Fruit fly (Drosophila melanogaster) whole organism, adult: ENCODE data around the gene CG31098.

Experiments
- CG11617 ChIP-seq: fragments of 200-800 bp; sonication (Bioruptor generic); optimal IDR thresholded peaks from 2 replicates; lab custom pipeline; 2017; ENCODE audit warnings: mild to moderate bottlenecking, missing biosample characterization, missing genetic modification reagents, missing genetic modification characterization
- CG12768 ChIP-seq: fragments of 200-800 bp; sonication (Bioruptor generic); optimal IDR thresholded peaks from 2 replicates; lab custom pipeline; 2017; ENCODE audit warnings: missing biosample characterization, missing genetic modification characterization, mild to moderate bottlenecking, moderate library complexity, missing genetic modification reagents
- CG14711 ChIP-seq: fragments of 200-800 bp; sonication (Bioruptor generic); optimal IDR thresholded peaks from 2 replicates; lab custom pipeline; 2018; ENCODE audit warnings: missing biosample characterization, mild to moderate bottlenecking, missing genetic modification characterization, moderate library complexity
- CG1620 ChIP-seq: fragments of 200-800 bp; sonication (Bioruptor generic); optimal IDR thresholded peaks from 2 replicates; lab custom pipeline; 2016; ENCODE audit warnings: missing biosample characterization, missing genetic modification characterization
- CG33017 ChIP-seq: fragments of 200-800 bp; sonication (Bioruptor generic); optimal IDR thresholded peaks from 2 replicates; lab custom pipeline; 2018; ENCODE audit warnings: missing biosample characterization, mild to moderate bottlenecking, missing genetic modification characterization, moderate library complexity
- CG5204 ChIP-seq: fragments of 200-800 bp; sonication (Bioruptor generic); optimal IDR thresholded peaks from 2 replicates; lab custom pipeline; 2016; ENCODE audit warnings: missing biosample characterization, missing genetic modification characterization
- CG7045 ChIP-seq: fragments of 200-800 bp; sonication (Bioruptor generic); optimal IDR thresholded peaks from 2 replicates; lab custom pipeline; 2017; ENCODE audit warnings: missing biosample characterization, mild to moderate bottlenecking, missing genetic modification characterization
- CG7101 ChIP-seq: fragments of 200-800 bp; sonication (Bioruptor generic); optimal IDR thresholded peaks from 2 replicates; lab custom pipeline; 2018; ENCODE audit warnings: missing biosample characterization, mild to moderate bottlenecking, missing genetic modification characterization, moderate library complexity
- Clk ChIP-seq: fragments of 200-800 bp; sonication (Bioruptor generic); optimal IDR thresholded peaks from 2 replicates; lab custom pipeline; 2017; ENCODE audit warnings: missing biosample characterization, missing genetic modification characterization
- Crg-1 ChIP-seq: fragments of 200-800 bp; sonication (Bioruptor generic); optimal IDR thresholded peaks from 2 replicates; lab custom pipeline; 2016; ENCODE audit warnings: missing biosample characterization, missing genetic modification characterization
- Hr96 ChIP-seq: fragments of 200-800 bp; sonication (Bioruptor generic); optimal IDR thresholded peaks from 2 replicates; lab custom pipeline; 2016; ENCODE audit warnings: missing biosample characterization, missing genetic modification characterization
- Mnt ChIP-seq: fragments of 200-800 bp; sonication (Bioruptor generic); optimal IDR thresholded peaks from 2 replicates; lab custom pipeline; 2016; ENCODE audit warnings: missing biosample characterization, mild to moderate bottlenecking, missing genetic modification characterization
- bab1 ChIP-seq: fragments of 200-800 bp; sonication (Bioruptor generic); optimal IDR thresholded peaks from 3 replicates; lab custom pipeline; 2019; ENCODE audit warnings: missing biosample characterization, mild to moderate bottlenecking, missing genetic modification characterization, moderate library complexity
- cic ChIP-seq: fragments of 200-800 bp; sonication (Bioruptor generic); optimal IDR thresholded peaks from 2 replicates; lab custom pipeline; 2017; ENCODE audit warnings: missing biosample characterization, mild to moderate bottlenecking, missing genetic modification characterization, moderate library complexity
- cnc ChIP-seq, 2 experiments: fragments of >200 bp; optimal IDR thresholded peaks; 2 replicates each; lab custom pipeline; 2017
- kay ChIP-seq: fragments of 200-800 bp; sonication (Bioruptor generic); peaks from one replicate; lab custom pipeline; 2016; ENCODE audit warnings: missing biosample characterization, missing genetic modification characterization, borderline replicate concordance
- ovo ChIP-seq: fragments of 200-800 bp; sonication (Bioruptor generic); optimal IDR thresholded peaks from 2 replicates; lab custom pipeline; 2016; ENCODE audit warnings: missing biosample characterization, missing genetic modification characterization
- pad ChIP-seq: fragments of 200-800 bp; sonication (Bioruptor generic); optimal IDR thresholded peaks from 3 replicates; lab custom pipeline; 2017; ENCODE audit warnings: missing biosample characterization, missing genetic modification characterization, mild to moderate bottlenecking, moderate library complexity, missing genetic modification reagents
- tj ChIP-seq: fragments of 200-800 bp; sonication (Bioruptor generic); optimal IDR thresholded peaks from 3 replicates; lab custom pipeline; 2017; ENCODE audit warnings: missing biosample characterization, mild to moderate bottlenecking, missing genetic modification characterization, moderate library complexity
- toe ChIP-seq: fragments of 200-800 bp; sonication (Bioruptor generic); optimal IDR thresholded peaks from 2 replicates; lab custom pipeline; 2016; ENCODE audit warnings: missing biosample characterization, missing genetic modification characterization

CG31098 gene

dm6 chr3R:25292864-25293284, at the start of gene CG31098:
CG31098 (minus strand) TSS chr3R:25292977.
- TF ChIP-seq CG33017 (tag; lab: Kevin White, UChicago) = peak; percentile 83
- TF ChIP-seq CG12768 = peak; percentile 80
- TF ChIP-seq CG1620 (GFP tag; lab: Kevin White, UChicago) = no peak
- TF ChIP-seq bab1 (GFP tag; lab: Kevin White, UChicago) = peak; percentile 84
- peak in 1 of 2 experiments; percentile 57 for TF ChIP-seq cnc (optimal IDR thresholded peaks at IDR 0.05; lab: Kevin White, UChicago)
- TF ChIP-seq cic (GFP tag; lab: Kevin White, UChicago) = peak; percentile 92
- TF ChIP-seq Hr96 (GFP tag; lab: Kevin White, UChicago) = no peak
- peak; percentile 35 for TF ChIP-seq pad
- TF ChIP-seq Mnt (GFP tag; lab: Kevin White, UChicago) = peak; percentile 90
- peak; percentile 41 for TF ChIP-seq ovo (GFP tag; lab: Kevin White, UChicago)
- peak; percentile 89 for TF ChIP-seq kay
- TF ChIP-seq CG14711 (tag; lab: Kevin White, UChicago) = peak; percentile 29
- TF ChIP-seq toe (GFP tag; lab: Kevin White, UChicago) = peak; percentile 41
- TF ChIP-seq CG5204 = no peak
- peak; percentile 53 for TF ChIP-seq CG11617 (GFP tag; lab: Kevin White, UChicago)
- peak; percentile 18 for TF ChIP-seq tj
- TF ChIP-seq CG7101 (tag; lab: Kevin White, UChicago) = peak; percentile 60
- no peak for TF ChIP-seq Clk (GFP tag; lab: Kevin White, UChicago)
- no peak for TF ChIP-seq Crg-1 (GFP tag; lab: Kevin White, UChicago)
- TF ChIP-seq CG7045 (GFP tag; lab: Kevin White, UChicago) = peak; percentile 62

- no peak for TF ChIP-seq bab1 (GFP tag; lab: Kevin White, UChicago)
- TF ChIP-seq CG5204 = no peak
- TF ChIP-seq Hr96 (GFP tag; lab: Kevin White, UChicago) = no peak
- TF ChIP-seq cic (GFP tag; lab: Kevin White, UChicago) = no peak
- TF ChIP-seq CG14711 (tag; lab: Kevin White, UChicago) = no peak
These were observed 47.2 kb upstream of the CG31098 start, which contains the start of gene rha for dm6 chr3R:25339952-25340351. rha (plus strand) TSS chr3R:25340252.

dm6 chr3R:25335065-25335464, 42.3 kb upstream of the CG31098 start, which contains the start of the genes CG10669 and CG11902:
CG10669 (minus strand) TSS chr3R:25335243.
CG11902 (plus strand) TSS chr3R:25335257.
- TF ChIP-seq bab1 (GFP tag; lab: Kevin White, UChicago) (peak; percentile 67), Mnt (GFP tag; lab: Kevin White, UChicago) (peak; percentile 12), CG7045 (GFP tag; lab: Kevin White, UChicago) (no peak)

dm6 chr3R:25331103-25331502, 38.3 kb upstream of the CG31098 start, which contains the start of gene CHKov2:
CHKov2 (minus strand) TSS chr3R:25331203.
- TF ChIP-seq CG1620 (GFP tag; lab: Kevin White, UChicago) (no peak), cic (GFP tag; lab: Kevin White, UChicago) (peak; percentile 5)

dm6 chr3R:25329079-25329478, 36.3 kb upstream of the CG31098 start, which contains the start of gene CHKov1:
CHKov1 (minus strand) TSS chr3R:25329316.
- peak; percentile 1 for TF ChIP-seq cic (GFP tag; lab: Kevin White, UChicago)
- TF ChIP-seq CG33017 (tag; lab: Kevin White, UChicago) = peak; percentile 43
- peak; percentile 13 for TF ChIP-seq CG11617 (GFP tag; lab: Kevin White, UChicago)
- TF ChIP-seq CG7101 (tag; lab: Kevin White, UChicago) = no peak
- TF ChIP-seq toe (GFP tag; lab: Kevin White, UChicago) = no peak
- TF ChIP-seq CG12768 = peak; percentile 21
- TF ChIP-seq ovo (GFP tag; lab: Kevin White, UChicago) = no peak
- TF ChIP-seq CG7045 (GFP tag; lab: Kevin White, UChicago) = no peak

- TF ChIP-seq cic (GFP tag; lab: Kevin White, UChicago) = peak; percentile 28
- peak; percentile 10 for TF ChIP-seq CG12768
- no peak for TF ChIP-seq tj
These were observed 29.9 kb upstream of the CG31098 start, which contains the start of gene CG10562 for dm6 chr3R:25322657-25323056. CG10562 (minus strand) TSS chr3R:25322757.

- no peak for TF ChIP-seq toe (GFP tag; lab: Kevin White, UChicago)
- TF ChIP-seq ovo (GFP tag; lab: Kevin White, UChicago) = no peak
- TF ChIP-seq CG1620 (GFP tag; lab: Kevin White, UChicago) = no peak
- no peak for TF ChIP-seq CG7045 (GFP tag; lab: Kevin White, UChicago)
- TF ChIP-seq CG11617 (GFP tag; lab: Kevin White, UChicago) = no peak
- no peak for TF ChIP-seq Hr96 (GFP tag; lab: Kevin White, UChicago)
- no peak for TF ChIP-seq Mnt (GFP tag; lab: Kevin White, UChicago)
- TF ChIP-seq CG12768 = no peak
- no peak for TF ChIP-seq CG7101 (tag; lab: Kevin White, UChicago)
- TF ChIP-seq Crg-1 (GFP tag; lab: Kevin White, UChicago) = no peak
- no peak for TF ChIP-seq cnc (optimal IDR thresholded peaks at IDR 0.05; lab: Kevin White, UChicago)
- no peak for TF ChIP-seq pad
These were observed 28.9 kb upstream of the CG31098 start for dm6 chr3R:25321681-25322080.
